Worm (Caenorhabditis elegans) whole organism, young adult: ENCODE data around the gene srbc-59.

Experiments used
- B0035.1 ChIP-seq: sonication (generic microtip); optimal IDR thresholded peaks from 2 replicates; lab custom pipeline; 2016; ENCODE audit warnings: missing genetic modification characterization, mild to moderate bottlenecking, missing compliant biosample characterization, missing genotype, missing genetic modification reagents
- B0261.1 ChIP-seq: sonication (generic microtip); optimal IDR thresholded peaks from 2 replicates; lab custom pipeline; 2016; ENCODE audit warnings: mild to moderate bottlenecking, missing genetic modification characterization, moderate library complexity, missing compliant biosample characterization
- B0336.3 ChIP-seq: fragments of 200-800 bp; sonication (Bioruptor generic); IDR thresholded peaks from 2 replicates; pipeline ENCODE4 v1.3.6; 2022; ENCODE audit warnings: missing genetic modification characterization, missing compliant biosample characterization
- D2030.7 ChIP-seq: fragments of 200-800 bp; sonication (Bioruptor generic); IDR thresholded peaks from 2 replicates; pipeline ENCODE4 v1.3.6; 2022; ENCODE audit warnings: missing genetic modification reagents, missing genetic modification characterization, missing compliant biosample characterization
- F10E7.11 ChIP-seq: sonication (generic microtip); optimal IDR thresholded peaks from 2 replicates; lab custom pipeline; 2017; ENCODE audit warnings: mild to moderate bottlenecking, missing genetic modification characterization, moderate library complexity, missing compliant biosample characterization
- F22D6.2 ChIP-seq: sonication (generic microtip); optimal IDR thresholded peaks from 2 replicates; lab custom pipeline; 2016; ENCODE audit warnings: mild to moderate bottlenecking, missing genetic modification characterization, missing compliant biosample characterization
- F23B12.7 ChIP-seq: sonication (generic microtip); optimal IDR thresholded peaks from 2 replicates; lab custom pipeline; 2017; ENCODE audit warnings: missing genetic modification characterization, mild to moderate bottlenecking, missing compliant biosample characterization, antibody characterized with exemption, moderate library complexity; ENCODE audit not compliant: insufficient read depth
- F37B4.10 ChIP-seq: fragments of 200-800 bp; sonication (Bioruptor generic); IDR thresholded peaks from 2 replicates; pipeline ENCODE4 v1.3.6; 2022; ENCODE audit warnings: missing genetic modification characterization, missing compliant biosample characterization
- K12H6.12 ChIP-seq: fragments of 200-800 bp; sonication (Bioruptor generic); optimal IDR thresholded peaks from 2 replicates; lab custom pipeline; 2018; ENCODE audit warnings: mild to moderate bottlenecking, missing genetic modification characterization, missing compliant biosample characterization
- T07F8.4 ChIP-seq: sonication (generic microtip); optimal IDR thresholded peaks from 2 replicates; lab custom pipeline; 2016; ENCODE audit warnings: mild to moderate bottlenecking, missing genetic modification characterization, moderate library complexity, missing compliant biosample characterization
- T26A5.8 ChIP-seq: sonication (generic microtip); optimal IDR thresholded peaks from 2 replicates; lab custom pipeline; 2016; ENCODE audit warnings: missing genetic modification characterization, missing compliant biosample characterization
- ZK185.1 ChIP-seq: sonication (generic microtip); optimal IDR thresholded peaks from 2 replicates; lab custom pipeline; 2016; ENCODE audit warnings: mild to moderate bottlenecking, missing genetic modification characterization, missing compliant biosample characterization; ENCODE audit not compliant: poor library complexity, severe bottlenecking
- ceh-91 ChIP-seq: fragments of 200-800 bp; sonication (Bioruptor generic); IDR thresholded peaks from 2 replicates; pipeline ENCODE4 v1.3.6; 2022; ENCODE audit warnings: missing genetic modification reagents, missing genetic modification characterization, missing compliant biosample characterization
- dox-1 ChIP-seq: fragments of 200-800 bp; sonication (Bioruptor generic); IDR thresholded peaks from 2 replicates; pipeline ENCODE4 v1.3.6; 2022; ENCODE audit warnings: missing genetic modification reagents, missing genetic modification characterization, missing compliant biosample characterization
- dpff-1 ChIP-seq: sonication (generic microtip); optimal IDR thresholded peaks from 2 replicates; lab custom pipeline; 2017; ENCODE audit warnings: mild to moderate bottlenecking, missing genetic modification characterization, missing compliant biosample characterization
- ekl-4 ChIP-seq: fragments of 200-800 bp; sonication (Bioruptor generic); IDR thresholded peaks from 2 replicates; pipeline ENCODE4 v1.3.6; 2022; ENCODE audit warnings: missing genetic modification reagents, missing genetic modification characterization, missing compliant biosample characterization
- hlh-26 ChIP-seq: fragments of 200-800 bp; sonication (Bioruptor generic); conservative IDR thresholded peaks from 2 replicates; pipeline ENCODE4 v1.3.6; 2022; ENCODE audit warnings: missing genetic modification reagents, missing genetic modification characterization, missing compliant biosample characterization
- hmg-1.2 ChIP-seq: fragments of 200-800 bp; sonication (Bioruptor generic); IDR thresholded peaks from 2 replicates; pipeline ENCODE4 v1.3.6; 2022; ENCODE audit warnings: missing genetic modification reagents, missing genetic modification characterization, missing compliant biosample characterization
- let-526 ChIP-seq: fragments of 200-800 bp; sonication (Bioruptor generic); IDR thresholded peaks from 2 replicates; pipeline ENCODE4 v1.3.6; 2022; ENCODE audit warnings: missing genetic modification reagents, missing genetic modification characterization, missing compliant biosample characterization
- let-607 ChIP-seq, 2 experiments: fragments of 200-800 bp in 1 of 2; sonication (Bioruptor generic) in 1 of 2; sonication (generic microtip) in 1 of 2; optimal IDR thresholded peaks; 2 replicates each; lab custom pipeline; 2016 to 2018; ENCODE audit warnings: mild to moderate bottlenecking in 2 of 2, missing compliant biosample characterization in 2 of 2, missing genetic modification characterization in 2 of 2, moderate library complexity in 2 of 2, missing genotype in 1 of 2
- lin-35 ChIP-seq, 3 experiments: fragments of 150-350 bp in 2 of 3; sonication (generic microtip) in 1 of 3; optimal IDR thresholded peaks; 2 replicates each; lab custom pipeline; 2014 to 2018; ENCODE audit warnings: missing biosample characterization in 3 of 3, missing genetic modification characterization in 3 of 3, missing genetic modification reagents in 3 of 3
- lin-40 ChIP-seq: sonication (generic microtip); optimal IDR thresholded peaks from 2 replicates; lab custom pipeline; 2016; ENCODE audit warnings: missing genetic modification characterization, mild to moderate bottlenecking, missing compliant biosample characterization, missing genotype, missing genetic modification reagents
- lsl-1 ChIP-seq: fragments of 200-800 bp; sonication (Bioruptor generic); optimal IDR thresholded peaks from 2 replicates; lab custom pipeline; 2018; ENCODE audit warnings: mild to moderate bottlenecking, missing genetic modification characterization, moderate library complexity, missing compliant biosample characterization
- madf-3 ChIP-seq: fragments of 200-800 bp; sonication (Bioruptor generic); IDR thresholded peaks from 2 replicates; pipeline ENCODE4 v1.3.6; 2022; ENCODE audit warnings: missing genetic modification reagents, missing genetic modification characterization, missing compliant biosample characterization
- madf-8 ChIP-seq: fragments of 200-800 bp; sonication (Bioruptor generic); conservative IDR thresholded peaks from 2 replicates; pipeline ENCODE4 v1.3.6; 2022; ENCODE audit warnings: missing genetic modification reagents, missing genetic modification characterization, missing compliant biosample characterization
- mcd-1 ChIP-seq: fragments of 200-800 bp; sonication (Bioruptor generic); IDR thresholded peaks from 2 replicates; pipeline ENCODE4 v1.3.6; 2022; ENCODE audit warnings: missing genetic modification reagents, missing genetic modification characterization, missing compliant biosample characterization
- nfya-2 ChIP-seq: fragments of 200-800 bp; sonication (Bioruptor generic); IDR thresholded peaks from 2 replicates; pipeline ENCODE4 v1.3.6; 2022; ENCODE audit warnings: missing genetic modification reagents, missing genetic modification characterization, missing compliant biosample characterization
- nfyb-1 ChIP-seq: fragments of 200-800 bp; sonication (Bioruptor generic); IDR thresholded peaks from 2 replicates; pipeline ENCODE4 v1.3.6; 2022; ENCODE audit warnings: missing genetic modification reagents, missing genetic modification characterization, missing compliant biosample characterization
- nhr-120 ChIP-seq: fragments of 200-800 bp; sonication (Bioruptor generic); IDR thresholded peaks from 2 replicates; pipeline ENCODE4 v1.3.6; 2022; ENCODE audit warnings: missing genetic modification characterization, missing compliant biosample characterization
- nhr-179 ChIP-seq: sonication (generic microtip); optimal IDR thresholded peaks from 2 replicates; lab custom pipeline; 2016; ENCODE audit warnings: mild to moderate bottlenecking, missing genetic modification characterization, missing compliant biosample characterization
- nhr-80 ChIP-seq: sonication (generic microtip); optimal IDR thresholded peaks from 2 replicates; lab custom pipeline; 2016; ENCODE audit warnings: missing genetic modification characterization, missing compliant biosample characterization
- nhr-90 ChIP-seq: sonication (generic microtip); optimal IDR thresholded peaks from 2 replicates; lab custom pipeline; 2016; ENCODE audit warnings: missing genotype, mild to moderate bottlenecking, missing genetic modification characterization, missing compliant biosample characterization
- pbrm-1 ChIP-seq: fragments of 200-800 bp; sonication (Bioruptor generic); IDR thresholded peaks from 2 replicates; pipeline ENCODE4 v1.3.6; 2022; ENCODE audit warnings: missing genetic modification reagents, missing genetic modification characterization, missing compliant biosample characterization
- rcor-1 ChIP-seq: fragments of 200-800 bp; sonication (Bioruptor generic); IDR thresholded peaks from 2 replicates; pipeline ENCODE4 v1.3.6; 2022; ENCODE audit warnings: missing genetic modification reagents, missing genetic modification characterization, missing compliant biosample characterization
- sea-2 ChIP-seq: fragments of 200-800 bp; sonication (Bioruptor generic); IDR thresholded peaks from 2 replicates; pipeline ENCODE4 v1.3.6; 2022; ENCODE audit warnings: missing genetic modification characterization, missing compliant biosample characterization
- snpc-1.1 ChIP-seq: sonication (generic microtip); optimal IDR thresholded peaks from 2 replicates; lab custom pipeline; 2017; ENCODE audit warnings: missing genetic modification characterization, mild to moderate bottlenecking, missing compliant biosample characterization, antibody characterized with exemption, moderate library complexity, missing genotype, missing genetic modification reagents; ENCODE audit not compliant: insufficient read depth
- snpc-1.3 ChIP-seq: sonication (generic microtip); optimal IDR thresholded peaks from 2 replicates; lab custom pipeline; 2017; ENCODE audit warnings: missing genetic modification characterization, mild to moderate bottlenecking, missing compliant biosample characterization, antibody characterized with exemption, moderate library complexity, missing genotype, missing genetic modification reagents; ENCODE audit not compliant: insufficient read depth
- tbp1 ChIP-seq: fragments of 200-800 bp; sonication (Bioruptor generic); optimal IDR thresholded peaks from 2 replicates; lab custom pipeline; 2018; ENCODE audit warnings: mild to moderate bottlenecking, missing genetic modification characterization, missing compliant biosample characterization
- tlf-1 ChIP-seq: fragments of 200-800 bp; sonication (Bioruptor generic); optimal IDR thresholded peaks from 2 replicates; lab custom pipeline; 2018; ENCODE audit warnings: mild to moderate bottlenecking, missing genetic modification characterization, missing compliant biosample characterization
- unc-130 ChIP-seq: sonication (generic microtip); optimal IDR thresholded peaks from 2 replicates; lab custom pipeline; 2016; ENCODE audit warnings: missing genetic modification reagents, missing genetic modification characterization, missing compliant biosample characterization
- zfh-2 ChIP-seq: fragments of 200-800 bp; sonication (Bioruptor generic); conservative IDR thresholded peaks from 2 replicates; pipeline ENCODE4 v1.3.6; 2022; ENCODE audit warnings: missing genetic modification reagents, missing genetic modification characterization, missing compliant biosample characterization
- ztf-22 ChIP-seq: fragments of 200-800 bp; sonication (Bioruptor generic); optimal IDR thresholded peaks from 2 replicates; lab custom pipeline; 2018; ENCODE audit warnings: mild to moderate bottlenecking, missing genetic modification characterization, moderate library complexity, missing compliant biosample characterization
- ztf-25 ChIP-seq: fragments of 200-800 bp; sonication (Bioruptor generic); IDR thresholded peaks from 2 replicates; pipeline ENCODE4 v1.3.6; 2022; ENCODE audit warnings: missing genetic modification reagents, missing genetic modification characterization, missing compliant biosample characterization
- ztf-6 ChIP-seq: fragments of 200-800 bp; sonication (Bioruptor generic); IDR thresholded peaks from 2 replicates; pipeline ENCODE4 v1.3.6; 2022; ENCODE audit warnings: missing genetic modification reagents, missing genetic modification characterization, missing compliant biosample characterization

Gene srbc-59

DNA sequence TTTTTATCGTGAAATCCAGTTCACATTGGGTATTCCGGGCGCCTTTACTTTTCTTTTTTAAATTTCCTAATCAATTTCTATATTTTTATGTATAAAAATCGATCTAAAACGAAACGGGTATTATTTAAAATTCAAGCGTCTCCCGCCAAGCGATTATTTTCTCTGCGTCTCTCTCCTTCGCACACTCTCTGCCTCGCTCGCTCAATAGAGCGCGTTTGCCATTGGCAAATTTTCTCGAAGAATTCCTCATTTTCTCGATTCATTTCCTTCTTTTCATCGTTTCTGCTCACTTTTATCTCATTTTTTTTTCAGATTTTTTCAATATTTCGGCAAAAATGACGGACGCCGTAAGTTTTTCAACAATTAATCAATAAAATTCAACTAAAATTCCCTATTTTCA is 5.2 kb upstream of the srbc-59 start, which contains the start of gene sti-1 (continued):
- peak; percentile 55 for TF ChIP-seq tbp1 (GFP tag; lab: Kevin White, UChicago)
- TF ChIP-seq snpc-1.1 (tag; lab: Kevin White, UChicago) = peak; percentile 32
- TF ChIP-seq tlf-1 (GFP tag; lab: Kevin White, UChicago) = peak; percentile 56
- TF ChIP-seq F23B12.7 (tag; lab: Kevin White, UChicago) = peak; percentile 30
- peak; percentile 67 for TF ChIP-seq B0336.3 (GFP tag; lab: Robert Waterston, UW)
- peak; percentile 66 for TF ChIP-seq dox-1 (GFP tag; lab: Robert Waterston, UW)
- peak; percentile 98 for TF ChIP-seq mcd-1 (GFP tag; lab: Robert Waterston, UW)
- TF ChIP-seq snpc-1.3 (tag; lab: Kevin White, UChicago) = peak; percentile 36
- TF ChIP-seq K12H6.12 (tag; lab: Kevin White, UChicago) = peak; percentile 63
- TF ChIP-seq let-526 (GFP tag; lab: Robert Waterston, UW) = no peak
- TF ChIP-seq hlh-26 (GFP tag; lab: Robert Waterston, UW) = no peak

DNA sequence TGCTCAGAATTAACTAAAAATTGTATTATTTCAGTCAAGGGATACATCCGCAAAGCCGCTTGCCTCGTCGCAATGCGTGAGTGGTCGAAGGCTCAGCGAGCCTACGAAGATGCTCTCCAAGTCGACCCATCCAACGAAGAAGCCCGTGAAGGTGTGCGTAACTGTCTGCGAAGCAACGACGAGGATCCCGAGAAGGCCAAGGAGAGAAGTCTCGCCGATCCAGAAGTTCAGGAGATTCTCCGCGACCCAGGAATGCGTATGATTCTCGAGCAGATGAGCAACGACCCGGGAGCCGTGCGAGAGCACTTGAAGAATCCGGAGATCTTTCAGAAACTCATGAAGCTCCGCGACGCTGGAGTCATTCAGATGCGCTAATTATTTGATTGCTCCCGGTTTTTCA is 4.1 kb upstream of the srbc-59 start:
- TF ChIP-seq pbrm-1 (GFP tag; lab: Robert Waterston, UW) (no peak), zfh-2 (GFP tag; lab: Robert Waterston, UW) (peak; percentile 60), nfyb-1 (no peak)

DNA sequence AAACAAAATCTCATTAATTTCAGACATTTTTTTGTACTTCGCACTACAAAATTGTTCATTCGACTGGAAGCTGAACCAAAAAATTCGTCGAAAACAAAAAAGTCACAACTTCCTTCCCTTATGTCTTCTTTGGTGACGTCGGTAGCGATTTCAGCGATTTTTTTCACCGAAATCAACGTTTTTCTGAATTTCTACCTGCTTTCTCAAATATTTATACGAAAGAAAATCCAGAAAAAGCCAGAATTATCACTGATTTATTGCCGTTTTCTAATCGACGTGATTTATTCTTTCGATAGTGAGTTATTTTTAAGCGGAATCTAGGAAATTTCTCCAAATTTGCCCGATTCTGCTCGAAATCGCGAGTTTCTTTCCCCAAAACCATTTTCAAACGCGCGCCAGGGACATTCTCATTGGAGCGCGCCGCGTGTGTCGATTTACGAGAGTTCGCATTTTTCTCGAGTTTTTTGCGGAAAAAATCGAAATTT is 3.5 kb upstream of the srbc-59 start, which contains the start of gene srbc-58:
TSS of gene srbc-58 (plus strand) at position 121 of the 485 bp plus-strand sequence.
- TF ChIP-seq hlh-26 (GFP tag; lab: Robert Waterston, UW) = no peak
- no peak for TF ChIP-seq ZK185.1
- TF ChIP-seq ztf-22 = no peak
- TF ChIP-seq nhr-90 (tag; lab: Kevin White, UChicago) = no peak
- TF ChIP-seq rcor-1 (GFP tag; lab: Robert Waterston, UW) = no peak
- TF ChIP-seq B0336.3 (GFP tag; lab: Robert Waterston, UW) = peak; percentile 83
- TF ChIP-seq B0035.1 = no peak
- TF ChIP-seq nhr-120 (GFP tag; lab: Robert Waterston, UW) = no peak
- no peak for TF ChIP-seq F37B4.10 (GFP tag; lab: Robert Waterston, UW)
- peak; percentile 45; the same call in 1 of the 2 replicates for TF ChIP-seq D2030.7 (GFP tag; lab: Robert Waterston, UW)
- TF ChIP-seq dpff-1 (tag; lab: Kevin White, UChicago) = no peak
- TF ChIP-seq zfh-2 (GFP tag; lab: Robert Waterston, UW) = no peak
- TF ChIP-seq lin-35 (GFP tag; optimal IDR thresholded peaks at IDR 0.05; lab: Kevin White, UChicago) = peak in 2 of 3 experiments; percentile 8 to 35
- no peak for TF ChIP-seq nhr-80 (tag; lab: Kevin White, UChicago)
- TF ChIP-seq ekl-4 (GFP tag; lab: Robert Waterston, UW) = peak; percentile 78
- TF ChIP-seq nhr-179 (tag; lab: Kevin White, UChicago) = no peak
- no peak for TF ChIP-seq let-607 (tag; optimal IDR thresholded peaks at IDR 0.05; lab: Kevin White, UChicago)
- no peak for TF ChIP-seq F22D6.2 (tag; lab: Kevin White, UChicago)
- no peak for TF ChIP-seq sea-2 (GFP tag; lab: Robert Waterston, UW)
- TF ChIP-seq lin-40 (tag; lab: Kevin White, UChicago) = no peak
- no peak for TF ChIP-seq T07F8.4 (tag; lab: Kevin White, UChicago)
- TF ChIP-seq hmg-1.2 (GFP tag; lab: Robert Waterston, UW) = no peak
- TF ChIP-seq T26A5.8 (tag; lab: Kevin White, UChicago) = peak; percentile 2
- TF ChIP-seq ceh-91 (GFP tag; lab: Robert Waterston, UW) = no peak
- no peak for TF ChIP-seq nfya-2 (GFP tag; lab: Robert Waterston, UW)
- no peak for TF ChIP-seq madf-3 (GFP tag; lab: Robert Waterston, UW)
- TF ChIP-seq B0261.1 (tag; lab: Kevin White, UChicago) = no peak
- TF ChIP-seq dox-1 (GFP tag; lab: Robert Waterston, UW) = 0 out of 2 replicates have a peak, but pooled peaks have one; percentile 10
- peak; percentile 27 for TF ChIP-seq lsl-1 (GFP tag; lab: Kevin White, UChicago)
- TF ChIP-seq unc-130 (GFP tag; lab: Kevin White, UChicago) = no peak
- no peak for TF ChIP-seq ztf-6 (GFP tag; lab: Robert Waterston, UW)
- TF ChIP-seq F10E7.11 = no peak
- TF ChIP-seq ztf-25 = no peak
- no peak for TF ChIP-seq madf-8 (GFP tag; lab: Robert Waterston, UW)
